Worm (Caenorhabditis elegans) whole organism, L3 larva: ENCODE data around the gene C16A11.5.

ENCODE experiments used
- ZK546.5 ChIP-seq: sonication (generic microtip); optimal IDR thresholded peaks from 2 replicates; lab custom pipeline; 2017; ENCODE audit warnings: missing biosample characterization, missing genetic modification characterization
- ceh-28 ChIP-seq: fragments of 150-350 bp; optimal IDR thresholded peaks from 2 replicates; lab custom pipeline; 2014; ENCODE audit warnings: missing biosample characterization, missing genetic modification reagents, missing genetic modification characterization
- ceh-82 ChIP-seq: fragments of 150-350 bp; optimal IDR thresholded peaks from 2 replicates; lab custom pipeline; 2014; ENCODE audit warnings: missing biosample characterization, missing genetic modification characterization
- ceh-9 ChIP-seq: sonication (generic microtip); optimal IDR thresholded peaks from 2 replicates; lab custom pipeline; 2018; ENCODE audit warnings: missing biosample characterization, missing genetic modification characterization
- daf-12 ChIP-seq: fragments of 150-350 bp; optimal IDR thresholded peaks from 2 replicates; lab custom pipeline; 2014; ENCODE audit warnings: missing biosample characterization, missing genetic modification reagents, missing genetic modification characterization
- egl-27 ChIP-seq: sonication (generic microtip); optimal IDR thresholded peaks from 4 replicates; lab custom pipeline; 2017; ENCODE audit warnings: missing biosample characterization, missing genetic modification reagents, missing genetic modification characterization
- egl-5 ChIP-seq: fragments of 150-350 bp; optimal IDR thresholded peaks from 2 replicates; lab custom pipeline; 2017; ENCODE audit warnings: missing biosample characterization, missing genetic modification reagents, missing genetic modification characterization, inconsistent platforms
- elt-1 ChIP-seq: fragments of 150-350 bp; optimal IDR thresholded peaks from 2 replicates; lab custom pipeline; 2014; ENCODE audit warnings: missing biosample characterization, missing genetic modification characterization
- elt-2 ChIP-seq: sonication (generic microtip); optimal IDR thresholded peaks from 2 replicates; lab custom pipeline; 2016; ENCODE audit warnings: missing genetic modification reagents, mild to moderate bottlenecking, missing genetic modification characterization, missing compliant biosample characterization
- elt-3 ChIP-seq, 3 experiments: fragments of 150-350 bp in 1 of 3; sonication (generic microtip) in 2 of 3; optimal IDR thresholded peaks; 2 replicates in 2 of 3; 4 replicates in 1 of 3; lab custom pipeline; 2014 to 2017; ENCODE audit warnings: missing biosample characterization in 3 of 3, missing genetic modification characterization in 3 of 3
- fkh-2 ChIP-seq: fragments of 150-350 bp; optimal IDR thresholded peaks from 2 replicates; lab custom pipeline; 2014; ENCODE audit warnings: missing biosample characterization, missing genetic modification reagents, missing genetic modification characterization
- fos-1 ChIP-seq: fragments of 150-350 bp; optimal IDR thresholded peaks from 2 replicates; lab custom pipeline; 2014; ENCODE audit warnings: missing biosample characterization, missing genetic modification characterization
- jun-1 ChIP-seq: fragments of 150-350 bp; optimal IDR thresholded peaks from 2 replicates; lab custom pipeline; 2014; ENCODE audit warnings: missing biosample characterization, missing genetic modification reagents, missing genetic modification characterization
- lin-15B ChIP-seq: fragments of 150-350 bp; optimal IDR thresholded peaks from 2 replicates; lab custom pipeline; 2014; ENCODE audit warnings: missing biosample characterization, missing genetic modification characterization
- lin-39 ChIP-seq: fragments of 150-350 bp; optimal IDR thresholded peaks from 2 replicates; lab custom pipeline; 2018; ENCODE audit warnings: missing biosample characterization, missing genetic modification reagents, missing genetic modification characterization
- lsy-12 ChIP-seq: sonication (generic microtip); optimal IDR thresholded peaks from 2 replicates; lab custom pipeline; 2016; ENCODE audit warnings: mild to moderate bottlenecking, missing genetic modification characterization, missing compliant biosample characterization
- mdl-1 ChIP-seq: fragments of 150-350 bp; optimal IDR thresholded peaks from 2 replicates; lab custom pipeline; 2014; ENCODE audit warnings: missing biosample characterization, missing genetic modification characterization
- mml-1 ChIP-seq: fragments of 150-350 bp; sonication (generic microtip); optimal IDR thresholded peaks from 3 replicates; lab custom pipeline; 2014; ENCODE audit warnings: missing biosample characterization, missing genetic modification characterization
- nfya-1 ChIP-seq: sonication (generic microtip); optimal IDR thresholded peaks from 2 replicates; lab custom pipeline; 2017; ENCODE audit warnings: missing genetic modification characterization, mild to moderate bottlenecking, missing compliant biosample characterization, antibody characterized with exemption, moderate library complexity; ENCODE audit not compliant: insufficient read depth
- nhr-11 ChIP-seq: fragments of 150-350 bp; optimal IDR thresholded peaks from 2 replicates; lab custom pipeline; 2014; ENCODE audit warnings: missing biosample characterization, missing genetic modification characterization
- nhr-12 ChIP-seq: fragments of 150-350 bp; optimal IDR thresholded peaks from 2 replicates; lab custom pipeline; 2014; ENCODE audit warnings: missing biosample characterization, missing genetic modification characterization
- nhr-23 ChIP-seq: fragments of 150-350 bp; optimal IDR thresholded peaks from 2 replicates; lab custom pipeline; 2014; ENCODE audit warnings: missing biosample characterization, missing genetic modification reagents, missing genetic modification characterization
- nhr-25 ChIP-seq: sonication (generic microtip); optimal IDR thresholded peaks from 2 replicates; lab custom pipeline; 2017; ENCODE audit warnings: missing biosample characterization, missing genetic modification characterization
- nhr-76 ChIP-seq: fragments of 150-350 bp; sonication (generic microtip); optimal IDR thresholded peaks from 5 replicates; lab custom pipeline; 2014; ENCODE audit warnings: missing biosample characterization, missing genetic modification characterization
- nhr-77 ChIP-seq: fragments of 150-350 bp; optimal IDR thresholded peaks from 2 replicates; lab custom pipeline; 2014; ENCODE audit warnings: missing biosample characterization, missing genetic modification characterization
- pha-4 ChIP-seq: fragments of 150-350 bp; optimal IDR thresholded peaks from 2 replicates; lab custom pipeline; 2014; ENCODE audit warnings: missing biosample characterization, missing genetic modification reagents, missing genetic modification characterization
- pqm-1 ChIP-seq: fragments of 150-350 bp; optimal IDR thresholded peaks from 2 replicates; lab custom pipeline; 2017; ENCODE audit warnings: missing biosample characterization, missing genetic modification characterization, inconsistent platforms
- sea-2 ChIP-seq: fragments of 150-350 bp; sonication (generic microtip); optimal IDR thresholded peaks from 4 replicates; lab custom pipeline; 2014; ENCODE audit warnings: missing biosample characterization, missing genetic modification reagents, missing genetic modification characterization
- skn-1 ChIP-seq: fragments of 150-350 bp; optimal IDR thresholded peaks from 2 replicates; lab custom pipeline; 2014; ENCODE audit warnings: missing biosample characterization, missing genetic modification characterization
- snpc-4 ChIP-seq: fragments of 150-350 bp; optimal IDR thresholded peaks from 2 replicates; lab custom pipeline; 2014; ENCODE audit warnings: missing biosample characterization, missing genetic modification characterization
- tbx-2 ChIP-seq: sonication (generic microtip); optimal IDR thresholded peaks from 2 replicates; lab custom pipeline; 2016; ENCODE audit warnings: mild to moderate bottlenecking, missing genetic modification characterization, missing compliant biosample characterization
- unc-39 ChIP-seq: sonication (generic microtip); optimal IDR thresholded peaks from 4 replicates; lab custom pipeline; 2017; ENCODE audit warnings: missing biosample characterization, missing genetic modification characterization
- unc-62 ChIP-seq: fragments of 150-350 bp; sonication (generic microtip); optimal IDR thresholded peaks from 4 replicates; lab custom pipeline; 2014; ENCODE audit warnings: missing biosample characterization, missing genetic modification reagents, missing genetic modification characterization
- zag-1 ChIP-seq: fragments of 150-350 bp; optimal IDR thresholded peaks from 2 replicates; lab custom pipeline; 2014; ENCODE audit warnings: missing biosample characterization, missing genetic modification characterization
- ztf-4 ChIP-seq: fragments of 150-350 bp; optimal IDR thresholded peaks from 2 replicates; lab custom pipeline; 2014; ENCODE audit warnings: missing biosample characterization, missing genetic modification characterization

C16A11.5 gene

ce11 chrII:4183979-4184378, 39.1 kb upstream of the C16A11.5 start:
- TF ChIP-seq ztf-4 (tag; lab: Kevin White, UChicago) (no peak), ZK546.5 (tag; lab: Kevin White, UChicago) (no peak), unc-62 (GFP tag; lab: Kevin White, UChicago) (no peak), elt-1 (tag; lab: Kevin White, UChicago) (no peak), pha-4 (tag; lab: Kevin White, UChicago) (no peak), ceh-28 (tag; lab: Kevin White, UChicago) (no peak), egl-5 (tag; lab: Kevin White, UChicago) (no peak), nfya-1 (tag; lab: Kevin White, UChicago) (no peak), ceh-82 (no peak), elt-3 (tag; optimal IDR thresholded peaks at IDR 0.05; lab: Kevin White, UChicago) (no peak), zag-1 (tag; lab: Kevin White, UChicago) (no peak), ceh-9 (tag; lab: Kevin White, UChicago) (no peak), nhr-25 (no peak), elt-2 (no peak), sea-2 (GFP tag; lab: Kevin White, UChicago) (no peak), tbx-2 (tag; lab: Kevin White, UChicago) (no peak), lsy-12 (no peak), fos-1 (no peak), nhr-76 (tag; lab: Kevin White, UChicago) (no peak)
- TF ChIP-seq, all 47 proteins: peak for 0

- TF ChIP-seq egl-27 (tag; lab: Kevin White, UChicago) = no peak
- no peak for TF ChIP-seq mdl-1 (tag; lab: Kevin White, UChicago)
- TF ChIP-seq elt-1 (tag; lab: Kevin White, UChicago) = no peak
- TF ChIP-seq nhr-12 (tag; lab: Kevin White, UChicago) = no peak
- no peak for TF ChIP-seq unc-62 (GFP tag; lab: Kevin White, UChicago)
- no peak for TF ChIP-seq nhr-11 (tag; lab: Kevin White, UChicago)
- no peak for TF ChIP-seq mml-1 (tag; lab: Kevin White, UChicago)
- no peak for TF ChIP-seq nhr-77 (tag; lab: Kevin White, UChicago)
These were observed 36.7 kb upstream of the C16A11.5 start, which contains the start of gene cpna-1 for ce11 chrII:4186364-4186763. Gene cpna-1 (plus strand): TSS chrII:4186664.

DNA sequence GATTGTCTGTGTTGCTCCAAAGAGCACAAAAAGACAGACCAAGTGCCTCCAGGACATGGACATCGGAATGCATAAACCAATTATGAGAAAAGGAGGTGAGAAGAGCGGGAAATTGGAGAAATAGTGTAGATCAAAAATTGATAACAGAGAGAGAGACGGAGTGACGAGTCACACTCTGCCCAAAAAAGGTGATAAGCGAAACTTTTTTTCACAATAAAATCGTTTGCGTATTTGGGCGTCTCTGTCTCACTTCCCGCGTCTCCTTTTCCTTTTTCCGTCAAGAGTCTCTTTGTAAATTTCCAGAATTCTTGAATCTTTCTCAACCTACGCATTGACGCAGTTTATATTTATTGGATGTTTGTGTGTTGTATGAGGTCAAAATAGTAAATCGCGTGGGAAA, 29.0 kb upstream of the C16A11.5 start, which contains the start of gene mth-2:
TSS of gene mth-2 (minus strand) at position 188 of the 400 bp plus-strand sequence.
- TF ChIP-seq jun-1 (tag; lab: Kevin White, UChicago) (peak; percentile 28), pqm-1 (tag; lab: Kevin White, UChicago) (peak; percentile 78), elt-2 (peak; percentile 95), nhr-23 (tag; lab: Kevin White, UChicago) (no peak), ceh-28 (tag; lab: Kevin White, UChicago) (peak; percentile 14)

- peak; percentile 51 for TF ChIP-seq nhr-23 (tag; lab: Kevin White, UChicago)
- TF ChIP-seq, all 47 proteins: peak for 1; not testable (repeated sequence) for 46
These were observed 20.5 kb upstream of the C16A11.5 start for ce11 chrII:4202633-4203032.

ce11 chrII:4203729-4204184, 19.3 kb upstream of the C16A11.5 start, which contains the start of gene mth-1:
Gene mth-1 (minus strand): TSS chrII:4203779.
- TF ChIP-seq fos-1 = no peak
- no peak for TF ChIP-seq nhr-11 (tag; lab: Kevin White, UChicago)
- no peak for TF ChIP-seq fkh-2 (tag; lab: Kevin White, UChicago)
- TF ChIP-seq pqm-1 (tag; lab: Kevin White, UChicago) = peak; percentile 39
- peak; percentile 85 for TF ChIP-seq elt-2
- TF ChIP-seq pha-4 (tag; lab: Kevin White, UChicago) = no peak
- TF ChIP-seq mml-1 (tag; lab: Kevin White, UChicago) = no peak
- TF ChIP-seq snpc-4 (tag; lab: Kevin White, UChicago) = no peak

DNA sequence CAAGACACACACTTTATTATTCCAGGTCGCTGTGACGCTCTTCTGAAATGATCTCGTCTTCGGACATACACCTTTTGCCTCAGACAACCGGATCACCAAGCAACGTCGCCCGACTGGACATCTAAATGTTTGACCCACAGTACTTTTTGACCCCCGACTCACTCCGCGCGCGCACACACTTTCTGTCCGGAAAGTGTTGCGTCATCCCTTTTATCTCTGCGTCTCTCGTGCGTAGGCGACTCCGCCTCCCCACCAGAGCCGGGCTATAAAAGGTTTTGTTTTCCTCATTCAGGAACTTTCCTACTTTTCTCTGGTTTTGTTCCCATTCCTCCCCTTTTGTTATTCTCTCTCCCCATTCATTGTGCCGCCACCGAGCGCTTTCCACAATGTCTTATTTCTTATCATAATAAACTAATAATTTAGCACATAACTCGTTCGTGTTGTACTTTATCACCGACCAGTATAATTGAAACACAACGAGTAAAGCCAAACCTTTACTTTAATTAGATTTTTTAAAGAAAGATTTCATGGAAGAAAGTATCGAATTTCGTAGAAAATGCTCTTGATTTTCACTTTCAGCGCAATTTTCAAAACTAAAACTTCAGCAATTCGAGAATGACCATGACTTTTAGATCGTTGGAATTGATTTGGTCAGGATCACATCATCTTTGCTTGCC, 13.9 kb upstream of the C16A11.5 start, which contains the start of gene F31D5.6:
TSS of gene F31D5.6 (plus strand) at position 627 of the 677 bp plus-strand sequence.
- TF ChIP-seq nhr-23 (tag; lab: Kevin White, UChicago) = no peak
- TF ChIP-seq tbx-2 (tag; lab: Kevin White, UChicago) = no peak
- no peak for TF ChIP-seq lin-39 (tag; lab: Kevin White, UChicago)
- no peak for TF ChIP-seq skn-1
- TF ChIP-seq pha-4 (tag; lab: Kevin White, UChicago) = no peak
- no peak for TF ChIP-seq lin-15B (tag; lab: Kevin White, UChicago)
- TF ChIP-seq daf-12 = no peak
- no peak for TF ChIP-seq zag-1 (tag; lab: Kevin White, UChicago)
- TF ChIP-seq egl-27 (tag; lab: Kevin White, UChicago) = no peak
- no peak for TF ChIP-seq elt-1 (tag; lab: Kevin White, UChicago)
- no peak for TF ChIP-seq unc-39 (tag; lab: Kevin White, UChicago)
